Worm (Caenorhabditis elegans): ENCODE data around the gene eat-3.

Gene eat-3

ce11 chrII:9284358-9285170 is 40.1 kb upstream of the eat-3 start:
- peak; percentile 8 for TF ChIP-seq ces-1 (GFP tag; optimal IDR thresholded peaks at IDR 0.05)
- peak; percentile 5 for TF ChIP-seq nhr-2 (tag; optimal IDR thresholded peaks at IDR 0.05)
- TF ChIP-seq pha-4 (tag; optimal IDR thresholded peaks at IDR 0.05) = peak; percentile 84
- TF ChIP-seq blmp-1 (tag; optimal IDR thresholded peaks at IDR 0.05) = no peak

- TF ChIP-seq lsy-2 (tag; optimal IDR thresholded peaks at IDR 0.05) (peak; percentile 4), ceh-83 (GFP tag; optimal IDR thresholded peaks at IDR 0.05) (peak; percentile 30), lin-32 (GFP tag; optimal IDR thresholded peaks at IDR 0.05) (no peak), elt-1 (tag; optimal IDR thresholded peaks at IDR 0.05; ENCODE audit: borderline replicate concordance, insufficient read depth) (peak; percentile 20)
Observed at ce11 chrII:9285171-9286025, 39.3 kb upstream of the eat-3 start, which contains the start of gene mtrr-1. TSS of gene mtrr-1 (plus strand) at chrII:9285975.

- TF ChIP-seq ces-1 (GFP tag; optimal IDR thresholded peaks at IDR 0.05) = no peak
- TF ChIP-seq sptf-1 (tag; optimal IDR thresholded peaks at IDR 0.05) = no peak
- no peak for TF ChIP-seq nhr-12 (tag; optimal IDR thresholded peaks at IDR 0.05)
- no peak for TF ChIP-seq unc-62 (GFP tag; optimal IDR thresholded peaks at IDR 0.05)
- no peak for TF ChIP-seq nhr-237 (tag; optimal IDR thresholded peaks at IDR 0.05)
- TF ChIP-seq mab-5 (tag; optimal IDR thresholded peaks at IDR 0.05) = no peak
Observed at ce11 chrII:9289127-9289526, 35.5 kb upstream of the eat-3 start.

ce11 chrII:9291632-9292031 is 33.0 kb upstream of the eat-3 start, which contains the start of gene acs-7:
TSS of gene acs-7 (plus strand) at chrII:9292017.
- TF ChIP-seq unc-120 (tag; optimal IDR thresholded peaks at IDR 0.05; ENCODE audit: poor library complexity, severe bottlenecking) (no peak), lin-13 (tag; optimal IDR thresholded peaks at IDR 0.05) (no peak), blmp-1 (tag; optimal IDR thresholded peaks at IDR 0.05) (no peak), ham-2 (GFP tag; optimal IDR thresholded peaks at IDR 0.05) (no peak), elt-1 (tag; optimal IDR thresholded peaks at IDR 0.05; ENCODE audit: borderline replicate concordance, insufficient read depth) (no peak), nhr-2 (tag; optimal IDR thresholded peaks at IDR 0.05) (no peak), lin-32 (GFP tag; optimal IDR thresholded peaks at IDR 0.05) (no peak), ztf-11 (tag; optimal IDR thresholded peaks at IDR 0.05) (no peak), sptf-1 (tag; optimal IDR thresholded peaks at IDR 0.05) (no peak), drap-1 (GFP tag; optimal IDR thresholded peaks at IDR 0.05) (no peak), nhr-237 (tag; optimal IDR thresholded peaks at IDR 0.05) (no peak), mab-5 (tag; optimal IDR thresholded peaks at IDR 0.05) (no peak)

ce11 chrII:9295678-9296077 is 29.0 kb upstream of the eat-3 start, which contains the start of gene C01G6.9:
TSS of gene C01G6.9 (minus strand) at chrII:9295818.
- no peak for TF ChIP-seq nhr-12 (tag; optimal IDR thresholded peaks at IDR 0.05)
- no peak for TF ChIP-seq bed-3 (GFP tag; optimal IDR thresholded peaks at IDR 0.05)
- no peak for TF ChIP-seq nhr-2 (tag; optimal IDR thresholded peaks at IDR 0.05)
- no peak for TF ChIP-seq blmp-1 (tag; optimal IDR thresholded peaks at IDR 0.05)
- no peak for TF ChIP-seq zip-8 (tag; optimal IDR thresholded peaks at IDR 0.05)
- no peak for TF ChIP-seq nhr-76 (tag; optimal IDR thresholded peaks at IDR 0.05)
- TF ChIP-seq lin-13 (tag; optimal IDR thresholded peaks at IDR 0.05) = no peak
- no peak for TF ChIP-seq M03D4.4 (tag; optimal IDR thresholded peaks at IDR 0.05)
- no peak for TF ChIP-seq sptf-1 (tag; optimal IDR thresholded peaks at IDR 0.05)
- no peak for TF ChIP-seq ztf-11 (tag; optimal IDR thresholded peaks at IDR 0.05)
- TF ChIP-seq ham-2 (GFP tag; optimal IDR thresholded peaks at IDR 0.05) = no peak
- no peak for TF ChIP-seq hlh-1 (tag; optimal IDR thresholded peaks at IDR 0.05)
- TF ChIP-seq tbx-8 (GFP tag; optimal IDR thresholded peaks at IDR 0.05) = no peak

ce11 chrII:9299679-9300078 is 25.0 kb upstream of the eat-3 start:
- TF ChIP-seq elt-1 (tag; optimal IDR thresholded peaks at IDR 0.05; ENCODE audit: borderline replicate concordance, insufficient read depth) (no peak), ces-1 (GFP tag; optimal IDR thresholded peaks at IDR 0.05) (no peak), snpc-4 (tag; optimal IDR thresholded peaks at IDR 0.05) (no peak), sptf-1 (tag; optimal IDR thresholded peaks at IDR 0.05) (no peak), ztf-11 (tag; optimal IDR thresholded peaks at IDR 0.05) (no peak), blmp-1 (tag; optimal IDR thresholded peaks at IDR 0.05) (no peak), unc-120 (tag; optimal IDR thresholded peaks at IDR 0.05; ENCODE audit: poor library complexity, severe bottlenecking) (peak; percentile 10), mep-1 (tag; optimal IDR thresholded peaks at IDR 0.05) (no peak), bed-3 (GFP tag; optimal IDR thresholded peaks at IDR 0.05) (no peak), ham-2 (GFP tag; optimal IDR thresholded peaks at IDR 0.05) (no peak), tbx-8 (GFP tag; optimal IDR thresholded peaks at IDR 0.05) (no peak), nhr-237 (tag; optimal IDR thresholded peaks at IDR 0.05) (no peak), zip-8 (tag; optimal IDR thresholded peaks at IDR 0.05) (no peak), ceh-39 (tag; optimal IDR thresholded peaks at IDR 0.05) (no peak), ceh-83 (GFP tag; optimal IDR thresholded peaks at IDR 0.05) (no peak), M03D4.4 (tag; optimal IDR thresholded peaks at IDR 0.05) (no peak), unc-39 (tag; optimal IDR thresholded peaks at IDR 0.05) (no peak), lin-13 (tag; optimal IDR thresholded peaks at IDR 0.05) (no peak), unc-62 (GFP tag; optimal IDR thresholded peaks at IDR 0.05) (peak; percentile 53), lsy-2 (tag; optimal IDR thresholded peaks at IDR 0.05) (no peak), hlh-1 (tag; optimal IDR thresholded peaks at IDR 0.05) (peak; percentile 31), nhr-28 (tag; optimal IDR thresholded peaks at IDR 0.05) (no peak), flh-1 (GFP tag; optimal IDR thresholded peaks at IDR 0.05) (no peak), nhr-76 (tag; optimal IDR thresholded peaks at IDR 0.05) (no peak), sem-2 (GFP tag; optimal IDR thresholded peaks at IDR 0.05) (no peak), ceh-43 (GFP tag; optimal IDR thresholded peaks at IDR 0.05) (no peak), lin-32 (GFP tag; optimal IDR thresholded peaks at IDR 0.05) (no peak), pha-4 (tag; optimal IDR thresholded peaks at IDR 0.05) (no peak), mab-5 (tag; optimal IDR thresholded peaks at IDR 0.05) (peak; percentile 88)

Measured in whole organism, mixed stage, embryonic.